Fruit fly (Drosophila melanogaster) whole organism, prepupa: ENCODE results near the gene Cchl.

Source experiments
- CG10631 ChIP-seq: fragments of 200-800 bp; sonication (Bioruptor generic); optimal IDR thresholded peaks from 2 replicates; lab custom pipeline; 2016; ENCODE audit warnings: missing biosample characterization, missing genetic modification characterization
- CG11294 ChIP-seq: fragments of 200-800 bp; sonication (Bioruptor generic); IDR thresholded peaks from 2 replicates; pipeline ENCODE4 v1.3.6; 2022; ENCODE audit warnings: missing biosample characterization, missing genetic modification characterization
- CG11902 ChIP-seq: fragments of 200-800 bp; sonication (Bioruptor generic); optimal IDR thresholded peaks from 3 replicates; lab custom pipeline; 2016; ENCODE audit warnings: missing biosample characterization, missing genetic modification characterization
- CG15336 ChIP-seq: fragments of 200-800 bp; sonication (Bioruptor generic); IDR thresholded peaks from 2 replicates; pipeline ENCODE4 v1.3.6; 2022; ENCODE audit warnings: missing biosample characterization, missing genetic modification characterization
- CG1621 ChIP-seq: fragments of 200-800 bp; sonication (Bioruptor generic); optimal IDR thresholded peaks from 3 replicates; lab custom pipeline; 2018; ENCODE audit warnings: missing biosample characterization, mild to moderate bottlenecking, missing genetic modification characterization
- CG16779 ChIP-seq: fragments of 200-800 bp; sonication (Bioruptor generic); optimal IDR thresholded peaks from 3 replicates; lab custom pipeline; 2017; ENCODE audit warnings: missing biosample characterization, mild to moderate bottlenecking, missing genetic modification characterization
- CG3032 ChIP-seq: fragments of 200-800 bp; optimal IDR thresholded peaks from 2 replicates; lab custom pipeline; 2019; ENCODE audit warnings: missing biosample characterization, mild to moderate bottlenecking, missing genetic modification characterization, moderate library complexity
- CG31627 ChIP-seq: fragments of 200-800 bp; sonication (Bioruptor generic); optimal IDR thresholded peaks from 3 replicates; lab custom pipeline; 2016; ENCODE audit warnings: missing biosample characterization, missing genetic modification characterization
- CG32006 ChIP-seq: fragments of 200-800 bp; sonication (Bioruptor generic); optimal IDR thresholded peaks from 3 replicates; lab custom pipeline; 2017; ENCODE audit warnings: missing biosample characterization, mild to moderate bottlenecking, missing genetic modification characterization
- CG4318 ChIP-seq: fragments of 200-800 bp; sonication (Bioruptor generic); optimal IDR thresholded peaks from 3 replicates; lab custom pipeline; 2017; ENCODE audit warnings: missing biosample characterization, mild to moderate bottlenecking, missing genetic modification characterization
- CG6163 ChIP-seq: fragments of 200-800 bp; sonication (Bioruptor generic); IDR thresholded peaks from 3 replicates; pipeline ENCODE4 v1.3.6; 2022; ENCODE audit warnings: missing biosample characterization, missing genetic modification characterization
- CG6276 ChIP-seq: fragments of 200-800 bp; sonication (Bioruptor generic); optimal IDR thresholded peaks from 2 replicates; lab custom pipeline; 2017; ENCODE audit warnings: missing biosample characterization, mild to moderate bottlenecking, missing genetic modification characterization
- CG6792 ChIP-seq: fragments of 200-800 bp; sonication (Bioruptor generic); optimal IDR thresholded peaks from 3 replicates; lab custom pipeline; 2016; ENCODE audit warnings: missing biosample characterization, missing genetic modification characterization
- CG6808 ChIP-seq: fragments of 200-800 bp; sonication (Bioruptor generic); optimal IDR thresholded peaks from 3 replicates; lab custom pipeline; 2017; ENCODE audit warnings: missing biosample characterization, missing genetic modification characterization, mild to moderate bottlenecking, moderate library complexity, missing genetic modification reagents
- CG6854 ChIP-seq: fragments of 200-800 bp; sonication (Bioruptor generic); optimal IDR thresholded peaks from 2 replicates; lab custom pipeline; 2017; ENCODE audit warnings: missing biosample characterization, mild to moderate bottlenecking, missing genetic modification characterization
- CG7368 ChIP-seq: fragments of 200-800 bp; sonication (Bioruptor generic); optimal IDR thresholded peaks from 3 replicates; lab custom pipeline; 2016; ENCODE audit warnings: missing biosample characterization, missing genetic modification characterization
- CG8119 ChIP-seq: fragments of 200-800 bp; sonication (Bioruptor generic); IDR thresholded peaks from 3 replicates; pipeline ENCODE4 v1.3.6; 2022; ENCODE audit warnings: missing biosample characterization, missing genetic modification characterization
- CG8319 ChIP-seq: fragments of 200-800 bp; sonication (Bioruptor generic); optimal IDR thresholded peaks from 3 replicates; lab custom pipeline; 2016; ENCODE audit warnings: missing biosample characterization, missing genetic modification characterization
- CG9139 ChIP-seq: fragments of 200-800 bp; sonication (Bioruptor generic); optimal IDR thresholded peaks from 3 replicates; lab custom pipeline; 2017; ENCODE audit warnings: missing biosample characterization, mild to moderate bottlenecking, missing genetic modification characterization
- Eip75B ChIP-seq: fragments of 200-800 bp; sonication (Bioruptor generic); optimal IDR thresholded peaks from 3 replicates; lab custom pipeline; 2016; ENCODE audit warnings: missing biosample characterization, missing genetic modification characterization
- Eip78C ChIP-seq: fragments of 200-800 bp; sonication (Bioruptor generic); peaks from one replicate; lab custom pipeline; 2016; ENCODE audit warnings: missing biosample characterization, missing genetic modification characterization
- Eip93F ChIP-seq: fragments of 200-800 bp; sonication (Bioruptor generic); optimal IDR thresholded peaks from 2 replicates; lab custom pipeline; 2016; ENCODE audit warnings: missing biosample characterization, mild to moderate bottlenecking, missing genetic modification characterization
- Gug ChIP-seq: fragments of 200-800 bp; sonication (Bioruptor generic); IDR thresholded peaks from 2 replicates; pipeline ENCODE4 v1.3.6; 2022; ENCODE audit warnings: missing biosample characterization, missing genetic modification characterization
- Hr39 ChIP-seq: fragments of 200-800 bp; sonication (Bioruptor generic); optimal IDR thresholded peaks from 2 replicates; lab custom pipeline; 2016; ENCODE audit warnings: missing biosample characterization, missing genetic modification characterization
- Hr4 ChIP-seq: fragments of 200-800 bp; sonication (Bioruptor generic); optimal IDR thresholded peaks from 3 replicates; lab custom pipeline; 2016; ENCODE audit warnings: missing biosample characterization, missing genetic modification characterization
- Lpt ChIP-seq: fragments of 200-800 bp; sonication (Bioruptor generic); optimal IDR thresholded peaks from 3 replicates; lab custom pipeline; 2016; ENCODE audit warnings: missing biosample characterization, missing genetic modification characterization
- OdsH ChIP-seq: fragments of 200-800 bp; sonication (Bioruptor generic); optimal IDR thresholded peaks from 3 replicates; lab custom pipeline; 2016; ENCODE audit warnings: missing biosample characterization, missing genetic modification characterization
- Smox ChIP-seq: fragments of 200-800 bp; sonication (Bioruptor generic); optimal IDR thresholded peaks from 3 replicates; lab custom pipeline; 2016; ENCODE audit warnings: missing biosample characterization, missing genetic modification characterization
- Sox14 ChIP-seq: fragments of 200-800 bp; sonication (Bioruptor generic); optimal IDR thresholded peaks from 3 replicates; lab custom pipeline; 2016; ENCODE audit warnings: missing biosample characterization, missing genetic modification characterization
- Sox15 ChIP-seq: fragments of 200-800 bp; sonication (Bioruptor generic); optimal IDR thresholded peaks from 3 replicates; lab custom pipeline; 2016; ENCODE audit warnings: missing biosample characterization, missing genetic modification characterization
- achi ChIP-seq: fragments of 200-800 bp; sonication (Bioruptor generic); optimal IDR thresholded peaks from 3 replicates; lab custom pipeline; 2016; ENCODE audit warnings: missing biosample characterization, missing genetic modification characterization
- dac ChIP-seq: fragments of 200-800 bp; sonication (Bioruptor generic); optimal IDR thresholded peaks from 2 replicates; lab custom pipeline; 2017; ENCODE audit warnings: missing biosample characterization, mild to moderate bottlenecking, missing genetic modification characterization
- eg ChIP-seq: fragments of 200-800 bp; sonication (Bioruptor generic); IDR thresholded peaks from 3 replicates; pipeline ENCODE4 v1.3.6; 2022; ENCODE audit warnings: missing biosample characterization, missing genetic modification characterization
- esn ChIP-seq: fragments of 200-800 bp; sonication (Bioruptor generic); optimal IDR thresholded peaks from 2 replicates; lab custom pipeline; 2016; ENCODE audit warnings: missing biosample characterization, mild to moderate bottlenecking, missing genetic modification characterization, moderate library complexity
- fd59A ChIP-seq: fragments of 200-800 bp; sonication (Bioruptor generic); optimal IDR thresholded peaks from 2 replicates; lab custom pipeline; 2017; ENCODE audit warnings: missing biosample characterization, mild to moderate bottlenecking, missing genetic modification characterization, missing genetic modification reagents
- fd85E ChIP-seq: fragments of 200-800 bp; sonication (Bioruptor generic); optimal IDR thresholded peaks from 3 replicates; lab custom pipeline; 2016; ENCODE audit warnings: missing biosample characterization, missing genetic modification characterization
- lz ChIP-seq: fragments of 200-800 bp; sonication (Bioruptor generic); optimal IDR thresholded peaks from 3 replicates; lab custom pipeline; 2016; ENCODE audit warnings: missing biosample characterization, missing genetic modification characterization
- pdm3 ChIP-seq: fragments of 200-800 bp; sonication (Bioruptor generic); optimal IDR thresholded peaks from 3 replicates; lab custom pipeline; 2016; ENCODE audit warnings: missing biosample characterization, missing genetic modification characterization
- salr ChIP-seq, 2 experiments: fragments of 200-800 bp; sonication (Bioruptor generic); optimal IDR thresholded peaks; 3 replicates each; lab custom pipeline; 2016 to 2018; ENCODE audit warnings: missing biosample characterization in 2 of 2, missing genetic modification characterization in 2 of 2, mild to moderate bottlenecking in 1 of 2
- ss ChIP-seq, 2 experiments: fragments of 200-800 bp; sonication (Bioruptor generic); optimal IDR thresholded peaks; 2 replicates in 1 of 2; 3 replicates in 1 of 2; lab custom pipeline; 2017 to 2018; ENCODE audit warnings: mild to moderate bottlenecking in 2 of 2, missing biosample characterization in 2 of 2, missing genetic modification characterization in 2 of 2, moderate library complexity in 1 of 2
- svp ChIP-seq: fragments of 200-800 bp; sonication (Bioruptor generic); peaks from one replicate; lab custom pipeline; 2016; ENCODE audit warnings: missing biosample characterization, missing genetic modification characterization
- topi ChIP-seq: fragments of 200-800 bp; sonication (Bioruptor generic); optimal IDR thresholded peaks from 3 replicates; lab custom pipeline; 2016; ENCODE audit warnings: missing biosample characterization, missing genetic modification characterization

The Cchl gene

DNA sequence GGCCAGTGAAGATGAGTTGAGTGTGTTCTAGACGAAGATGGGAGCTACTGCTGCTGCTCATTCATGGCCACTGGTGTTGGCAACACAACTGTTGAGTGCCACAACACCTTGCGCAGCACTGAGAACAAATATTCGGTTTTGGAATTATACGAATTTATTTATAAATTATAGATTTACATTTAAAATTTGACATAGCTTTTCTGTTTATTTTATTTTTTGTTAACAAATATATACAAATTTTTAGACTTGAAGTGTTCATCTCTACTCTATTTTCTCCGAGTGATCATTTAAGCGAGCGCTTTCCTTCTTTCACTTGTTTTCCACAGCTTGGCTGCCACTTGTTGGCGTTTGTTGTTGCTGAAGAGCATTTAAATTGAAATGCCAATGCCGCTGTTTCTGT, 39.7 kb downstream of the Cchl start:
- TF ChIP-seq achi (GFP tag; lab: Kevin White, UChicago), result peak; percentile 16
- TF ChIP-seq CG11294 (GFP tag; lab: Robert Waterston, UW), result no peak
- no peak for TF ChIP-seq Smox (GFP tag; lab: Kevin White, UChicago)
- TF ChIP-seq CG1621 (tag; lab: Kevin White, UChicago), result no peak
- TF ChIP-seq Hr4 (GFP tag; lab: Kevin White, UChicago), result peak; percentile 40
- no peak for TF ChIP-seq ss (GFP tag; optimal IDR thresholded peaks at IDR 0.05; lab: Kevin White, UChicago)
- peak; percentile 31; the same call in 1 of the 2 replicates for TF ChIP-seq Gug (GFP tag; lab: Robert Waterston, UW)
- TF ChIP-seq CG10631 (GFP tag; lab: Kevin White, UChicago), result peak; percentile 4
- no peak for TF ChIP-seq Eip75B (GFP tag; lab: Kevin White, UChicago)
- no peak for TF ChIP-seq fd85E (GFP tag; lab: Kevin White, UChicago)
- peak; percentile 23 for TF ChIP-seq svp (GFP tag; lab: Kevin White, UChicago)
- peak; percentile 51 for TF ChIP-seq CG15336 (GFP tag; lab: Robert Waterston, UW)
- TF ChIP-seq CG9139 (GFP tag; lab: Kevin White, UChicago), result no peak
- TF ChIP-seq CG6854, result no peak
- no peak for TF ChIP-seq Sox14 (GFP tag; lab: Kevin White, UChicago)
- peak in 1 of 2 experiments; percentile 3 for TF ChIP-seq salr (GFP tag; optimal IDR thresholded peaks at IDR 0.05; lab: Kevin White, UChicago)
- peak; percentile 73 for TF ChIP-seq CG32006 (GFP tag; lab: Kevin White, UChicago)
- TF ChIP-seq OdsH (GFP tag; lab: Kevin White, UChicago), result peak; percentile 4
- TF ChIP-seq Eip78C (GFP tag; lab: Kevin White, UChicago), result peak; percentile 70
- TF ChIP-seq CG6792, result no peak
- TF ChIP-seq Sox15 (GFP tag; lab: Kevin White, UChicago), result no peak
- peak; percentile 15 for TF ChIP-seq CG4318 (GFP tag; lab: Kevin White, UChicago)
- TF ChIP-seq CG6163 (GFP tag; lab: Robert Waterston, UW), result peak; percentile 51; the same call in 2 of the 3 replicates
- TF ChIP-seq CG11902 (GFP tag; lab: Kevin White, UChicago), result no peak
- peak; percentile 57; the same call in 1 of the 3 replicates for TF ChIP-seq CG8119 (GFP tag; lab: Robert Waterston, UW)
- peak; percentile 61; the same call in 2 of the 3 replicates for TF ChIP-seq eg (GFP tag; lab: Robert Waterston, UW)
- TF ChIP-seq, all 60 proteins: peak for 14

DNA sequence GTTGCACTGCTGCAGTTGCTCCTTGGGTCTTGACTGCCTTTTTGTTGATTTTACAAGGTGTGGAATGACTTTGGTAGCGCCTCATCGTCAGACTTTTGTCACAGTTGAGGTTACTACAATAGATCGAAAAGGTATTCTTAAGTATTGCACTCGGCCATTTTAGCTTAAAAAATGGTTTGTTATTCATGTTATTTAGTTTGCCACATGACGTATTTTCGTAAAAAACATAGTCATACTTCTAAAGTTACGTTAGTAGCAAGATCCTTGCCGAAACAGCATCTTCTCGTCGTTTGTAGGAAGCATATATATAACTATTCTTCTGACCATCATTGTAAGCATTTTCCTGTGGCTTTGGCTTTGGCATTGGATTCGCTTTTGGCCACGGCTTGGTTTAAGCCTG, 47.9 kb downstream of the Cchl start:
- TF ChIP-seq achi (GFP tag; lab: Kevin White, UChicago) (peak; percentile 8), CG9139 (GFP tag; lab: Kevin White, UChicago) (no peak), CG6792 (no peak), pdm3 (no peak), salr (GFP tag; optimal IDR thresholded peaks at IDR 0.05; lab: Kevin White, UChicago) (peak in 1 of 2 experiments; percentile 6), CG4318 (GFP tag; lab: Kevin White, UChicago) (peak; percentile 19), Eip93F (no peak), Sox15 (GFP tag; lab: Kevin White, UChicago) (no peak), dac (GFP tag; lab: Kevin White, UChicago) (peak; percentile 18), Sox14 (GFP tag; lab: Kevin White, UChicago) (peak; percentile 7), Hr4 (GFP tag; lab: Kevin White, UChicago) (peak; percentile 29), Lpt (GFP tag; lab: Kevin White, UChicago) (peak; percentile 1), CG32006 (GFP tag; lab: Kevin White, UChicago) (peak; percentile 71), CG10631 (GFP tag; lab: Kevin White, UChicago) (peak; percentile 16), CG3032 (tag; lab: Kevin White, UChicago) (peak; percentile 1), esn (GFP tag; lab: Kevin White, UChicago) (no peak), CG15336 (GFP tag; lab: Robert Waterston, UW) (peak; percentile 33; the same call in 1 of the 2 replicates), topi (GFP tag; lab: Kevin White, UChicago) (no peak), CG8319 (GFP tag; lab: Kevin White, UChicago) (no peak), CG6276 (peak; percentile 33), Eip78C (GFP tag; lab: Kevin White, UChicago) (peak; percentile 38), fd59A (GFP tag; lab: Kevin White, UChicago) (no peak), CG6808 (no peak), CG11902 (GFP tag; lab: Kevin White, UChicago) (no peak), CG7368 (no peak), CG8119 (GFP tag; lab: Robert Waterston, UW) (0 out of 3 replicates have a peak, but pooled peaks have one; percentile 39), CG31627 (GFP tag; lab: Kevin White, UChicago) (no peak), CG16779 (tag; lab: Kevin White, UChicago) (no peak), Hr39 (GFP tag; lab: Kevin White, UChicago) (no peak), lz (no peak)
- TF ChIP-seq, all 60 proteins: peak for 14
